Worm (Caenorhabditis elegans) whole organism, young adult: ENCODE results near the gene R107.2.

ENCODE experiments used
- B0261.1 ChIP-seq: sonication (generic microtip); optimal IDR thresholded peaks from 2 replicates; lab custom pipeline; 2016; ENCODE audit warnings: mild to moderate bottlenecking, missing genetic modification characterization, moderate library complexity, missing compliant biosample characterization
- C06A6.2 ChIP-seq: fragments of 200-800 bp; sonication (Bioruptor generic); conservative IDR thresholded peaks from 2 replicates; pipeline ENCODE4 v1.3.6; 2022; ENCODE audit warnings: missing genetic modification characterization, missing compliant biosample characterization
- C17E4.6 ChIP-seq: fragments of 200-800 bp; sonication (Bioruptor generic); IDR thresholded peaks from 2 replicates; pipeline ENCODE4 v1.3.6; 2022; ENCODE audit warnings: missing genetic modification reagents, missing genetic modification characterization, missing compliant biosample characterization
- F23B12.7 ChIP-seq: sonication (generic microtip); optimal IDR thresholded peaks from 2 replicates; lab custom pipeline; 2017; ENCODE audit warnings: missing genetic modification characterization, mild to moderate bottlenecking, missing compliant biosample characterization, antibody characterized with exemption, moderate library complexity; ENCODE audit not compliant: insufficient read depth
- F55B11.4 ChIP-seq: sonication (generic microtip); optimal IDR thresholded peaks from 2 replicates; lab custom pipeline; 2016; ENCODE audit warnings: missing compliant biosample characterization, missing genetic modification characterization, borderline replicate concordance; ENCODE audit not compliant: insufficient read depth
- K11D2.4 ChIP-seq: fragments of 200-800 bp; sonication (Bioruptor generic); IDR thresholded peaks from 2 replicates; pipeline ENCODE4 v1.3.6; 2022; ENCODE audit warnings: missing genetic modification reagents, missing genetic modification characterization, missing compliant biosample characterization
- akir-1 ChIP-seq: fragments of 200-800 bp; sonication (Bioruptor generic); optimal IDR thresholded peaks from 2 replicates; lab custom pipeline; 2018; ENCODE audit warnings: mild to moderate bottlenecking, missing genetic modification characterization, moderate library complexity, missing compliant biosample characterization
- aptf-2 ChIP-seq: fragments of 200-800 bp; sonication (Bioruptor generic); conservative IDR thresholded peaks from 2 replicates; pipeline ENCODE4 v1.3.6; 2022; ENCODE audit warnings: missing genetic modification reagents, missing genetic modification characterization, missing compliant biosample characterization
- atf-7 ChIP-seq: sonication (generic microtip); optimal IDR thresholded peaks from 2 replicates; lab custom pipeline; 2017; ENCODE audit warnings: mild to moderate bottlenecking, missing genetic modification characterization, missing compliant biosample characterization
- athp-1 ChIP-seq: sonication (generic microtip); optimal IDR thresholded peaks from 2 replicates; lab custom pipeline; 2017; ENCODE audit warnings: mild to moderate bottlenecking, missing genetic modification characterization, missing compliant biosample characterization
- attf-6 ChIP-seq: fragments of 200-800 bp; sonication (Bioruptor generic); IDR thresholded peaks from 2 replicates; pipeline ENCODE4 v1.3.6; 2022; ENCODE audit warnings: missing genetic modification reagents, missing genetic modification characterization, missing compliant biosample characterization
- bed-1 ChIP-seq: fragments of 200-800 bp; sonication (Bioruptor generic); IDR thresholded peaks from 2 replicates; pipeline ENCODE4 v1.3.6; 2022; ENCODE audit warnings: missing genetic modification reagents, missing genetic modification characterization, missing compliant biosample characterization
- bed-2 ChIP-seq: fragments of 200-800 bp; sonication (Bioruptor generic); IDR thresholded peaks from 2 replicates; pipeline ENCODE4 v1.3.6; 2022; ENCODE audit warnings: missing genetic modification reagents, missing genetic modification characterization, missing compliant biosample characterization
- cebp-1 ChIP-seq, 2 experiments: fragments of 200-800 bp in 1 of 2; sonication (Bioruptor generic) in 1 of 2; sonication (generic microtip) in 1 of 2; IDR thresholded peaks in 1 of 2; optimal IDR thresholded peaks in 1 of 2; 2 replicates each; pipeline versions ENCODE4 v1.3.6 to Lab custom; 2017 to 2022; ENCODE audit warnings: missing compliant biosample characterization in 2 of 2, missing genetic modification characterization in 2 of 2, mild to moderate bottlenecking in 1 of 2, missing genetic modification reagents in 1 of 2, moderate library complexity in 1 of 2
- chd-7 ChIP-seq: sonication (generic microtip); optimal IDR thresholded peaks from 2 replicates; lab custom pipeline; 2016; ENCODE audit warnings: mild to moderate bottlenecking, missing genetic modification characterization, moderate library complexity, missing compliant biosample characterization
- dox-1 ChIP-seq: fragments of 200-800 bp; sonication (Bioruptor generic); IDR thresholded peaks from 2 replicates; pipeline ENCODE4 v1.3.6; 2022; ENCODE audit warnings: missing genetic modification reagents, missing genetic modification characterization, missing compliant biosample characterization
- dpff-1 ChIP-seq: sonication (generic microtip); optimal IDR thresholded peaks from 2 replicates; lab custom pipeline; 2017; ENCODE audit warnings: mild to moderate bottlenecking, missing genetic modification characterization, missing compliant biosample characterization
- egrh-3 ChIP-seq: fragments of 200-800 bp; sonication (Bioruptor generic); IDR thresholded peaks from 2 replicates; pipeline ENCODE4 v1.3.6; 2022; ENCODE audit warnings: missing genetic modification reagents, missing genetic modification characterization, missing compliant biosample characterization
- let-607 ChIP-seq, 2 experiments: fragments of 200-800 bp in 1 of 2; sonication (Bioruptor generic) in 1 of 2; sonication (generic microtip) in 1 of 2; optimal IDR thresholded peaks; 2 replicates each; lab custom pipeline; 2016 to 2018; ENCODE audit warnings: mild to moderate bottlenecking in 2 of 2, missing compliant biosample characterization in 2 of 2, missing genetic modification characterization in 2 of 2, moderate library complexity in 2 of 2, missing genotype in 1 of 2
- lin-35 ChIP-seq, 3 experiments: fragments of 150-350 bp in 2 of 3; sonication (generic microtip) in 1 of 3; optimal IDR thresholded peaks; 2 replicates each; lab custom pipeline; 2014 to 2018; ENCODE audit warnings: missing biosample characterization in 3 of 3, missing genetic modification characterization in 3 of 3, missing genetic modification reagents in 3 of 3
- madf-10 ChIP-seq: sonication (generic microtip); optimal IDR thresholded peaks from 2 replicates; lab custom pipeline; 2016; ENCODE audit warnings: mild to moderate bottlenecking, missing genetic modification characterization, missing compliant biosample characterization
- madf-8 ChIP-seq: fragments of 200-800 bp; sonication (Bioruptor generic); conservative IDR thresholded peaks from 2 replicates; pipeline ENCODE4 v1.3.6; 2022; ENCODE audit warnings: missing genetic modification reagents, missing genetic modification characterization, missing compliant biosample characterization
- mcd-1 ChIP-seq: fragments of 200-800 bp; sonication (Bioruptor generic); IDR thresholded peaks from 2 replicates; pipeline ENCODE4 v1.3.6; 2022; ENCODE audit warnings: missing genetic modification reagents, missing genetic modification characterization, missing compliant biosample characterization
- nfyb-1 ChIP-seq: fragments of 200-800 bp; sonication (Bioruptor generic); IDR thresholded peaks from 2 replicates; pipeline ENCODE4 v1.3.6; 2022; ENCODE audit warnings: missing genetic modification reagents, missing genetic modification characterization, missing compliant biosample characterization
- nhr-27 ChIP-seq: fragments of 200-800 bp; sonication (Bioruptor generic); optimal IDR thresholded peaks from 2 replicates; lab custom pipeline; 2018; ENCODE audit warnings: mild to moderate bottlenecking, missing genetic modification characterization, moderate library complexity, missing compliant biosample characterization
- nhr-80 ChIP-seq: sonication (generic microtip); optimal IDR thresholded peaks from 2 replicates; lab custom pipeline; 2016; ENCODE audit warnings: missing genetic modification characterization, missing compliant biosample characterization
- rcor-1 ChIP-seq: fragments of 200-800 bp; sonication (Bioruptor generic); IDR thresholded peaks from 2 replicates; pipeline ENCODE4 v1.3.6; 2022; ENCODE audit warnings: missing genetic modification reagents, missing genetic modification characterization, missing compliant biosample characterization
- somi-1 ChIP-seq: fragments of 200-800 bp; sonication (Bioruptor generic); optimal IDR thresholded peaks from 2 replicates; lab custom pipeline; 2018; ENCODE audit warnings: mild to moderate bottlenecking, missing genetic modification characterization, missing compliant biosample characterization
- tbp1 ChIP-seq: fragments of 200-800 bp; sonication (Bioruptor generic); optimal IDR thresholded peaks from 2 replicates; lab custom pipeline; 2018; ENCODE audit warnings: mild to moderate bottlenecking, missing genetic modification characterization, missing compliant biosample characterization
- tbx-9 ChIP-seq: sonication (generic microtip); optimal IDR thresholded peaks from 2 replicates; lab custom pipeline; 2016; ENCODE audit warnings: borderline replicate concordance, missing genetic modification characterization, inconsistent platforms, missing compliant biosample characterization
- xnd-1 ChIP-seq: sonication (generic microtip); optimal IDR thresholded peaks from 2 replicates; lab custom pipeline; 2016; ENCODE audit warnings: missing genotype, missing genetic modification reagents, missing genetic modification characterization, missing compliant biosample characterization
- zfh-2 ChIP-seq: fragments of 200-800 bp; sonication (Bioruptor generic); conservative IDR thresholded peaks from 2 replicates; pipeline ENCODE4 v1.3.6; 2022; ENCODE audit warnings: missing genetic modification reagents, missing genetic modification characterization, missing compliant biosample characterization
- ztf-18 ChIP-seq: sonication (generic microtip); optimal IDR thresholded peaks from 2 replicates; lab custom pipeline; 2016; ENCODE audit warnings: missing genotype, mild to moderate bottlenecking, missing genetic modification characterization, missing compliant biosample characterization
- ztf-28 ChIP-seq: fragments of 200-800 bp; sonication (Bioruptor generic); IDR thresholded peaks from 2 replicates; pipeline ENCODE4 v1.3.6; 2022; ENCODE audit warnings: missing genetic modification reagents, missing genetic modification characterization, missing compliant biosample characterization

R107.2 gene

DNA sequence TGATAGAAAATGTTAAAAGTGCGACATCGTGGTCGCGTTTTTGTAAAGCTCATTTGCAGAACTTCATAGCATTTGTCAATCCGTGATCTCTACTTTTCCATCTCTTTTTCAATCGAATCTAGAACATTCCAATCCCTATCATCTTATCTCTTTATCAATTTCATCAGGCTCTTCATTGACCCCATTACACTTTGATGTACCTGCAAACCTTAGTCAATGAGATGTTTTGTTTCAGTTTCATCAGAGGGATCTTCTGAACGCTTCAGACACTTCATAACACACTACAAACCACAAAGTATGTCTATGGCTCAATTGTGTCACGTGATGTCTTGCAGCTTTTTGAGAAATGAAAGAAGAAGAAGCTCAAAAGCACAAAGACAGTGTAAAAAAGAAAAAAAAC lies 37.4 kb upstream of the R107.2 start:
- TF ChIP-seq xnd-1 (tag; lab: Kevin White, UChicago): no peak
- TF ChIP-seq tbp1 (GFP tag; lab: Kevin White, UChicago): no peak
- TF ChIP-seq bed-2 (GFP tag; lab: Robert Waterston, UW): no peak
- no peak for TF ChIP-seq C06A6.2 (GFP tag; lab: Robert Waterston, UW)
- peak; percentile 42 for TF ChIP-seq somi-1 (GFP tag; lab: Kevin White, UChicago)
- TF ChIP-seq lin-35 (GFP tag; optimal IDR thresholded peaks at IDR 0.05; lab: Kevin White, UChicago): peak in 1 of 3 experiments; percentile 11

DNA sequence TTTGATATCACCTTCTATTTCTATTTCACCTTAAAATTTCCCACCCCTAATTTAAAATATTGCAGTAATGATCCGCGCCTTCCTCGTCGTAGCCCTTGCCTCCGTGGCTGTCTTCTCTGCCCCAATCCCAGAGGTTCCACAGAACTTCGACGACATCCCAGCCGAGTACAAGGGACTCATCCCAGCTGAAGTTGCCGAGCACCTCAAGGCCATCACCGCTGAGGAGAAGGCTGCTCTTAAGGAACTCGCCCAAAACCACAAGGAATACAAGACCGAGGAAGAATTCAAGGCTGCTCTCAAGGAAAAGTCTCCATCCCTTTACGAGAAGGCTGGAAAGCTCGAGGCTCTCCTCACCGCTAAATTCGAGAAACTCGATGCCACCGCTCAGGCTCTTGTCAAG lies 36.0 kb upstream of the R107.2 start, which contains the start of gene far-2:
Gene far-2, plus strand, starts transcription at position 66 of the 400 bp plus-strand sequence.
- TF ChIP-seq zfh-2 (GFP tag; lab: Robert Waterston, UW) (peak; percentile 75), aptf-2 (no peak), rcor-1 (GFP tag; lab: Robert Waterston, UW) (no peak), atf-7 (tag; lab: Kevin White, UChicago) (no peak), nfyb-1 (GFP tag; lab: Robert Waterston, UW) (0 out of 2 replicates have a peak, but pooled peaks have one; percentile 46), ztf-28 (no peak), dox-1 (GFP tag; lab: Robert Waterston, UW) (no peak), egrh-3 (0 out of 2 replicates have a peak, but pooled peaks have one; percentile 6), ztf-18 (no peak), F55B11.4 (no peak), akir-1 (GFP tag; lab: Kevin White, UChicago) (no peak)

DNA sequence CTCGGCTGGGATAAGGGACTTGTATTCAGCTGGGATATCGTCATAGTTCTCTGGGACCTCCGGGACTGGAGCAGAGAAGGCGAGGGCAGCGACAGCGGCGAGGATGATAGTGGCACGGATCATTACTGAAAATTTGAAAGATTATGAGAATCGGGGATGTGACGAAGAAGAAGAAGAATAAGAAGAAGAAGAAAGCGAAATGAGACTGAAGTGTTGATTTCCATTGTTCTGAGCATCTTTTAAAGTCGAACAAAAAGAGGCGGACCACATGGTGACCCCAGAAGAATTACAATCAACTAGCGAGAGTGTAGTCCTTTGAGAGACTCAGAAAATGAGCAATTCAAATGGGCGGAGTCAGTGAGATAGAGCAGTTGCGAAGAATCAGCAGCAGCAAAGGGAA lies 35.3 kb upstream of the R107.2 start, which contains the start of gene far-1:
Gene far-1, minus strand, starts transcription at position 125 of the 400 bp plus-strand sequence.
- no peak for TF ChIP-seq athp-1
- TF ChIP-seq somi-1 (GFP tag; lab: Kevin White, UChicago): no peak
- no peak for TF ChIP-seq madf-10 (tag; lab: Kevin White, UChicago)
- TF ChIP-seq chd-7 (tag; lab: Kevin White, UChicago): no peak
- no peak for TF ChIP-seq lin-35 (GFP tag; optimal IDR thresholded peaks at IDR 0.05; lab: Kevin White, UChicago)
- TF ChIP-seq C17E4.6 (GFP tag; lab: Robert Waterston, UW): no peak
- TF ChIP-seq let-607 (tag; optimal IDR thresholded peaks at IDR 0.05; lab: Kevin White, UChicago): no peak
- TF ChIP-seq K11D2.4 (GFP tag; lab: Robert Waterston, UW): no peak
- no peak for TF ChIP-seq tbx-9 (tag; lab: Kevin White, UChicago)
- TF ChIP-seq aptf-2: no peak
- no peak for TF ChIP-seq dpff-1 (tag; lab: Kevin White, UChicago)
- TF ChIP-seq F23B12.7 (tag; lab: Kevin White, UChicago): no peak
- no peak for TF ChIP-seq nhr-80 (tag; lab: Kevin White, UChicago)
- no peak for TF ChIP-seq madf-8 (GFP tag; lab: Robert Waterston, UW)
- no peak for TF ChIP-seq cebp-1 (GFP tag; IDR thresholded peaks at IDR 0.05; lab: Robert Waterston, UW)
- TF ChIP-seq cebp-1 (tag; optimal IDR thresholded peaks at IDR 0.05; lab: Kevin White, UChicago): no peak
- TF ChIP-seq bed-1 (GFP tag; lab: Robert Waterston, UW): no peak
- no peak for TF ChIP-seq mcd-1 (GFP tag; lab: Robert Waterston, UW)
- TF ChIP-seq attf-6: no peak
- TF ChIP-seq nhr-27 (tag; lab: Kevin White, UChicago): no peak
- TF ChIP-seq B0261.1 (tag; lab: Kevin White, UChicago): no peak
- TF ChIP-seq, all 124 proteins: peak for 0
